Worm (Caenorhabditis elegans) whole organism, L4/young adult: ENCODE data around the gene C10B5.1.
"Not testable (repeated sequence)": the region's sequence is repeated elsewhere in the genome, so short reads cannot be mapped to it uniquely, and the experiment has no call there.

Experiments used
- W03F9.2 ChIP-seq: fragments of 150-350 bp; optimal IDR thresholded peaks from 2 replicates; lab custom pipeline; 2014; ENCODE audit warnings: missing biosample characterization, missing genetic modification characterization
- dao-5 ChIP-seq: sonication (generic microtip); optimal IDR thresholded peaks from 2 replicates; lab custom pipeline; 2016; ENCODE audit warnings: missing genotype, missing genetic modification characterization, moderate library complexity, missing compliant biosample characterization
- him-1 ChIP-seq: sonication (generic microtip); optimal IDR thresholded peaks from 2 replicates; lab custom pipeline; 2016; ENCODE audit warnings: missing genotype, missing genetic modification reagents, missing genetic modification characterization, missing compliant biosample characterization

The C10B5.1 gene

DNA sequence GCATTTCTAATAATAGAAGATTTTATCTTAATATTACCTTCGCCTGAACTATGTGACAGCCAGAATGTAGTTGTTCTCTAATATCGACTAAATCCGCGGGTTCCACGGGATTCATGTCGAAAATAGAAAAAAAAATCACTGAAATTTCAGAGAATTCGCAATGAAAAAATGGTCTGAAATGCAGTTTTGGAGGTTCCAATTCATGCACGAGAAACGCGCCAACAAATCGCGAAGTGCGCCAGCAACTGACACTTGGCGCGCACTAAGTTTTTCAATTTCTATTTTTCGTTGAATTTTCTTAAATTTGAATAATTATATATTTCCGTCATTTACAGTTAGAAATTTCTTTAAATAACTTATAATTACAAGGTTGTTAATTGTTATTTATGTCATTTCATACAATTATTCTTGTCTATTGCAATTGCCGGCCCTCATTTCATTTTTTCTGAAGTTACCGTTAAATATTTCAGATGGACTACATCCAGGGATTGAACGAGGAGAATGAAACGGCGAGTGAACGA, 11.2 kb upstream of the C10B5.1 start, which contains the start of the genes F25G6.9 and symk-1:
Gene F25G6.9, minus strand, starts transcription at position 160 of the 521 bp plus-strand sequence.
Gene symk-1, plus strand, starts transcription at position 471 of the 521 bp plus-strand sequence.
- TF ChIP-seq him-1 (tag; lab: Kevin White, UChicago) (no peak), W03F9.2 (peak; percentile 70), dao-5 (no peak)

DNA sequence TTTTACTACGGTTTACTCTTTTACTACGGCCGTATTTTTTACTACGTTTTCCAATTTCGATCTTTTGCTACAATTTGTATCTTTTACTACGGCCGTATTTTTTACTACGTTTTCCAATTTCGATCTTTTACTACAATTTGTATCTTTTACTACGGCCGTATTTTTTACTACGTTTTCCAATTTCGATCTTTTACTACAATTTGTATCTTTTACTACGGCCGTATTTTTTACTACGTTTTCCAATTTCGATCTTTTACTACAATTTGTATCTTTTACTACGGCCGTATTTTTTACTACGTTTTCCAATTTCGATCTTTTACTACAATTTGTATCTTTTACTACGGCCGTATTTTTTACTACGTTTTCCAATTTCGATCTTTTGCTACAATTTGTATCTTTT, 6.3 kb upstream of the C10B5.1 start, which contains the start of gene F25G6.1:
Gene F25G6.1, plus strand, starts transcription at position 301 of the 400 bp plus-strand sequence.
- TF ChIP-seq him-1 (tag; lab: Kevin White, UChicago); dao-5; W03F9.2: not testable (repeated sequence)

- TF ChIP-seq dao-5: no peak
- no peak for TF ChIP-seq W03F9.2
- TF ChIP-seq him-1 (tag; lab: Kevin White, UChicago): no peak
Measured at ce11 chrV:8586472-8586871, 5.4 kb downstream of the C10B5.1 start.

ce11 chrV:8586920-8587319, 5.9 kb downstream of the C10B5.1 start:
- TF ChIP-seq dao-5 (no peak), W03F9.2 (no peak), him-1 (tag; lab: Kevin White, UChicago) (no peak)

DNA sequence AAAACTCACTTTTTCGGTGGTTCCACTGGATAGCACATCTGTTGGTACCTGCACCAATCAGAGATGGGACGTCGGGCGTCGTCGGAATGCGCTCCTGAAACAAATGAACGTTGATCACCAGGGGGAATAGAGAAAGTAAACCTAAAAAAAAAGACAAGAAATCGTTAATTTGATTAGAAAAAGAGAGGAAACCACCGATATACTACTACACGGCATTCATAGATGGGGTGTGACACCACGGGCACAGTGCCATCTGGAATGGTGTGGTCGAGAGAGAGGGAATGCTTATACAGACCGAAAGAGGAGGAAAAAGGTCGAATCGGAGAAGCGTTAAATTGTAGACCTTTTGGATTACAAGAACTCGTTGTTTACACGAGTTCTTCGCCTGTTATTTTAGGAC, 7.0 kb downstream of the C10B5.1 start, which contains the start of gene C10B5.3:
Gene C10B5.3, minus strand, starts transcription at position 101 of the 400 bp plus-strand sequence.
- TF ChIP-seq W03F9.2: no peak
- no peak for TF ChIP-seq him-1 (tag; lab: Kevin White, UChicago)
- no peak for TF ChIP-seq dao-5

DNA sequence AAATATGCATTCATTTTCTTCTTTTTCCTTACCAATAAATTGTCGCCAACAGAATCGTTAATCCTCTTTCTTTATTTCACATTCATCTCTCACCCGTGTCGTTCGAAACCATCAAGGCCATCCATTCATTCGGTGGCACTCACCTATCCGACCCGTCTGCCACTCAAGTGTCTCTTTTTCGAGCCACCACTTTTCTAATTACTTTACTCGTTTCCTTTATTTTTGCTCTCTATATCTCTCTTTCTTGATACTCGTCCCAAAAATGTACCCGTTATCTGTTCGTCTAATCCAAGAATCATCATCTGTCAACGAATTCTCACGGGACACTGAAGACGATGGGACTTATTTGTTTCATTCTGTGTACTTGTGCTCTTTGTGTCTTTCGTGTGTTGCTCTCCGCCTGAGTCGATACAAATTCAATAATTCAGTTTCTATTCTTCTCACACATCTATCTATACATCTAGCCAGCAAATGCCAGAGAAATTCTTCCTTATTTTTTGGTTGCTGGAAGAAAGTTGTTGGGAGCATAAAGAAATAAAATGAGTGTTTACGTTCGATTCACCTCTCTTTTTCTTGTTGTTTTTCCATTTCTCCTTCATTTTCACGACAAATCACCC, 11.7 kb downstream of the C10B5.1 start:
- TF ChIP-seq him-1 (tag; lab: Kevin White, UChicago): no peak
- no peak for TF ChIP-seq W03F9.2
- no peak for TF ChIP-seq dao-5

DNA sequence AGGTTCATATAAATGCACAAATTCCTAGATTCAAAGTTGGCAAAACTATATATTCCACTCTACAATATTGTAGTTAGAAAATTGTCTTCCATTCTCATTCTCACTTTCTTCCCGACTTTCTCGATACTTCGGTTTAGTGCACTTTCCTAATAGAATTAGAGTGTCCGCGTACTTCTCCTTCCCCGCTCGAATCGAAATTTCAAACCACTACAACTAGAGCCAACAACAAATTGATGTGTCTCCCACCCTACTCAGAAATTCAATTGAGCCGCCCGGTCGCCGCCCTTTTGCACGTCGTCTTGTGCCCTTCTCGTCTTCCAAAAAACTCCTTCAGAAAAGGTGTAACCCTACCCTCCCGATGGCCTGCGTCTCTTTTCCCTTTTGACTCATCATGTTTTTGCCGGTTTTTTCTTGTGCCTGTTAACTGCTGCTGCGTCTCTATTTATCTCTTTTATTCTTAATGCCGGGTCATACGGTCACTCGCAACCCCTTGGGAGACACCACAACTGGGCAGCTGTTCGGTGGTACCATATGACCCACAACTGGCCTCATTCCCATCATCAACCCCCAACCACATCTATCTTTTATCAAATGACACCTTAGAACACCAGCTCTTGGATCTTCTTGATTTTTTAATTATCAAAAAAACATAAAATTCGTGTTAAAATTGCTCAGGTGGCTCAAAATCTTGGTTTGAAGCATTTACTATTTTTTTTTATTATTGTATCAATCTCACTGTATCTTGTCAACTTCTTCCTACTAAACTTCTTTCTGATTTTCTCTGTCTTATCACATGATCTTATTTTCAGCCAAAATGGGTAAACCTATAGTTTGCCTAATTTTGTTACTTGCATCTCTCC, 13.3 kb downstream of the C10B5.1 start, which contains the start of gene tag-196:
Gene tag-196, plus strand, starts transcription at position 810 of the 860 bp plus-strand sequence.
- TF ChIP-seq him-1 (tag; lab: Kevin White, UChicago) (no peak), W03F9.2 (no peak), dao-5 (no peak)

- no peak for TF ChIP-seq W03F9.2
- TF ChIP-seq dao-5: no peak
- TF ChIP-seq him-1 (tag; lab: Kevin White, UChicago): no peak
Measured at ce11 chrV:8599192-8599591, 18.1 kb downstream of the C10B5.1 start, which contains the start of gene F41E6.7. Gene F41E6.7, minus strand, starts transcription at chrV:8599292.

ce11 chrV:8599957-8600356, 18.9 kb downstream of the C10B5.1 start:
- TF ChIP-seq W03F9.2 (no peak), dao-5 (no peak), him-1 (tag; lab: Kevin White, UChicago) (no peak)

DNA sequence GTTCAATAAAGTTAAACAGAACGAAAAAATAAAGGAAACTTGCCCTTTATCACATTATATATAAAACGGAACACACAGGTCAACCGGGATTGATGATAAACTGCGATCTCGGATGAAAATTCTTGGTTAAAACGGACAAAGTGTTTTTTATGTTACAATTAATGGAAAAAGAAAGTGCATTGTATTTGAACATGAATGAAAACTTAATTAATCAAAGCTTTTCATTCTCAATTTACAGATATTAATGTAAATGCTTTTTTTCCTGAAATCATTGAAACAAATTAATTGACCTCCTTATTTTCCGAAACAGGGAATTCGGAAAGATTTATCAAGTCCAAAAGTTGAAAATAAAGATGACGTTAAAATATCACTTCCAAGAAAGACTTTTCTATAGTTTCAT, 20.4 kb downstream of the C10B5.1 start, which contains the start of gene F41E6.8:
Gene F41E6.8, minus strand, starts transcription at position 101 of the 400 bp plus-strand sequence.
- TF ChIP-seq W03F9.2: no peak
- TF ChIP-seq dao-5: no peak
- TF ChIP-seq him-1 (tag; lab: Kevin White, UChicago): no peak

DNA sequence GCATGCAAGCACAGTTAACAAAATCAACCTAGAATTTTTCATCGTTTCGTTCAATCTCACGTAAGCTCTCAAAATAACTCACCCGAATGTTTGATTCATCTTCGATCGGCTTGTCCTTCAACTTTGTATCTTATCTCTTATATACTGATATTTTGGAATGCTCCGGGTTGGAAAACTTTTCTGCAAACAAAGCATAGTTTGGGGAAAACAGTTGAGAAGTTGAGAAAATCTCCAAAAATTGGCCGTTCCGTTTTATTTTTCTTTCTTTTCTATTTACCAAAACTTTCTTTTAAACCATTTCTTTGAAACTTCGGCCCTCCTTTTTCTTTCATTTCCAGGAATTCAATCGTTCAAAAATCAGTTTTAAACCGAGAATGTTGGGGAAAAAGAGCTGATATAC, 21.6 kb downstream of the C10B5.1 start, which contains the start of gene F41E6.15:
Gene F41E6.15, minus strand, starts transcription at position 101 of the 400 bp plus-strand sequence.
- no peak for TF ChIP-seq W03F9.2
- no peak for TF ChIP-seq him-1 (tag; lab: Kevin White, UChicago)
- no peak for TF ChIP-seq dao-5

- TF ChIP-seq dao-5 (no peak), W03F9.2 (no peak), him-1 (tag; lab: Kevin White, UChicago) (no peak)
Measured at ce11 chrV:8603272-8603671, 22.2 kb downstream of the C10B5.1 start, which contains the start of gene F41E6.5. Gene F41E6.5, plus strand, starts transcription at chrV:8603480.

ce11 chrV:8606099-8606696, 25.1 kb downstream of the C10B5.1 start, which contains the start of gene vps-60:
Gene vps-60, minus strand, starts transcription at chrV:8606128.
- TF ChIP-seq W03F9.2 (peak; percentile 94), dao-5 (no peak), him-1 (tag; lab: Kevin White, UChicago) (peak; percentile 81)
